Fruit fly (Drosophila melanogaster): ENCODE results near the gene CG13305.

CG13305 gene

DNA sequence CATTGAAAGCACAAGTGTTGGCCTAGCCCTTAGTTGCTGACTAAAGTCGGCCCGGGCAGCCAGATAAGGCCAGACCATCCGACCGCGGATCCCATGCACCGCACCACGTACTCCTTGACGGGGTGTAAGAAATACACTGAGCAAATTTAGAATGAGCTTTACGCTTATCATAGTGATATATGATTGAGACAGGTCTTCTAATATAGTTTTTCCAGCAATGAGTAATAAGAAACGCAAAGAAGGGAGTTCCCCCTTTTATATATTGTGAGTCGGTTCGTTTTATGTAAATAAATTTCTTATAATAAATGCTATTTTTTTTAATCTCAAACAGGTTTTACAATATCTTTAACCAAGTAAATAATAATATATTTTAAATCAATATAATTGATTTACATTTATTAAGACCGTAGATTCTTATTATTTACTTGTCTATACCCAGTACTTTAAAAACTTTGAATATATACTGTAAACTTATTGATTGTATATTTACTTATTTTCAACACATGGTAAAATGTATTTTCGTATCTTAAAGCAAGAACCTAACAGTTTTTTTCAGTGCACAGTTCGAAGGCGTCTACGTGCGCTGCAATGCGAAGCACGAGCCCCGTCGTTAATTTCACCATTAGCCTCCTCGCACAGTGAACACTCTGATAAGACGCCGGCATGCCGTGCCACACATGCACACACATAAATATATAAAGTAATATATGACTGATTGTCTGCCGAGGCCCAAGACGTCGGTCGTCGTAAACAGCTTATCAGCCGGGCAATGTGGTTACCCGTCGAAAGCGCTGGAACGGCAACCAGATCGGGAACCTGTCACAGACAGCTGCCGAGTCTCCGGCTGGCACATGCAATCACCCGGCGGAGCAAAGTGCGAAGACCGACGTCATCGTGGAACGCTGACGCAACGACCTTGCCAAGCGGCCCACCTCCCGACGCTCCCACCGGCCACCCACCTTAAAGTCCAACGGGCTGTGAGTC lies 45.6 kb upstream of the CG13305 start:
- TF ChIP-seq eve (GFP tag; optimal IDR thresholded peaks at IDR 0.05), result no peak
- TF ChIP-seq CG4730 (GFP tag; IDR thresholded peaks at IDR 0.05), result no peak
- TF ChIP-seq CG14667 (GFP tag; IDR thresholded peaks at IDR 0.05), result no peak
- TF ChIP-seq CG2202 (tag; optimal IDR thresholded peaks at IDR 0.05), result no peak
- no peak for TF ChIP-seq tna (GFP tag; IDR thresholded peaks at IDR 0.05; ENCODE audit: partially characterized antibody)
- TF ChIP-seq nerfin-1 (tag; optimal IDR thresholded peaks at IDR 0.05), result peak; percentile 18
- TF ChIP-seq MESR4 (GFP tag; optimal IDR thresholded peaks at IDR 0.05), result no peak
- no peak for TF ChIP-seq Dfd (GFP tag; optimal IDR thresholded peaks at IDR 0.05)
- no peak for TF ChIP-seq ro (GFP tag; IDR thresholded peaks at IDR 0.05)
- no peak for TF ChIP-seq tx (GFP tag; optimal IDR thresholded peaks at IDR 0.05)
- peak; percentile 65; the same call in 1 of the 2 replicates for TF ChIP-seq CG31441 (GFP tag; IDR thresholded peaks at IDR 0.05)
- peak; percentile 4 to 15 for TF ChIP-seq bsh (GFP tag; optimal IDR thresholded peaks at IDR 0.05)
- TF ChIP-seq Ssrp (tag; optimal IDR thresholded peaks at IDR 0.05), result peak; percentile 62
- no peak for TF ChIP-seq kah (GFP tag; optimal IDR thresholded peaks at IDR 0.05)
- TF ChIP-seq ems (GFP tag; optimal IDR thresholded peaks at IDR 0.05), result no peak
- peak; percentile 10 for TF ChIP-seq CG6854 (GFP tag; optimal IDR thresholded peaks at IDR 0.05)
- TF ChIP-seq CG33213 (GFP tag; optimal IDR thresholded peaks at IDR 0.05), result no peak
- TF ChIP-seq jigr1 (GFP tag; IDR thresholded peaks at IDR 0.05), result no peak
- no peak for TF ChIP-seq CG17912 (GFP tag; optimal IDR thresholded peaks at IDR 0.05)
- TF ChIP-seq HLH3B (GFP tag; IDR thresholded peaks at IDR 0.05), result peak; percentile 8; the same call in 1 of the 2 replicates
- peak in 1 of 2 experiments; percentile 92 for TF ChIP-seq Pdp1 (GFP tag; optimal IDR thresholded peaks at IDR 0.05)
- peak; percentile 50; the same call in 1 of the 2 replicates for TF ChIP-seq bbx (GFP tag; IDR thresholded peaks at IDR 0.05; ENCODE audit: partially characterized antibody)
- TF ChIP-seq Dref (GFP tag; IDR thresholded peaks at IDR 0.05), result no peak
- no peak for TF ChIP-seq Camta (GFP tag; optimal IDR thresholded peaks at IDR 0.05)
- no peak for TF ChIP-seq corto (GFP tag; optimal IDR thresholded peaks at IDR 0.05)
- peak; percentile 17; the same call in 1 of the 2 replicates for TF ChIP-seq CG17328 (GFP tag; IDR thresholded peaks at IDR 0.05)
- TF ChIP-seq CG4360 (GFP tag; IDR thresholded peaks at IDR 0.05), result no peak
- peak; percentile 65 for TF ChIP-seq PHDP (tag; optimal IDR thresholded peaks at IDR 0.05)
- no peak for TF ChIP-seq Dll (GFP tag; IDR thresholded peaks at IDR 0.05; ENCODE audit: partially characterized antibody)
- TF ChIP-seq CG6272 (GFP tag; IDR thresholded peaks at IDR 0.05), result peak; percentile 44; the same call in 1 of the 2 replicates
- TF ChIP-seq BEAF-32 (GFP tag; optimal IDR thresholded peaks at IDR 0.05), result no peak
- TF ChIP-seq trh (GFP tag; optimal IDR thresholded peaks at IDR 0.05), result no peak
- no peak for TF ChIP-seq prd (optimal IDR thresholded peaks at IDR 0.05)
- peak; percentile 45; the same call in 1 of the 3 replicates for TF ChIP-seq prd (GFP tag; IDR thresholded peaks at IDR 0.05)
- peak in 1 of 3 experiments; percentile 71 for TF ChIP-seq lola (GFP tag; optimal IDR thresholded peaks at IDR 0.05)
- TF ChIP-seq Mes4 (GFP tag; optimal IDR thresholded peaks at IDR 0.05), result no peak
- TF ChIP-seq Med (GFP tag), result peak; percentile 91
- TF ChIP-seq Neu2 (GFP tag; optimal IDR thresholded peaks at IDR 0.05; ENCODE audit: borderline replicate concordance), result no peak
- TF ChIP-seq gsb-n (tag; optimal IDR thresholded peaks at IDR 0.05), result no peak
- TF ChIP-seq CG18262 (tag; optimal IDR thresholded peaks at IDR 0.05), result peak; percentile 84
- TF ChIP-seq zen (tag; optimal IDR thresholded peaks at IDR 0.05), result no peak
- TF ChIP-seq wek (GFP tag; optimal IDR thresholded peaks at IDR 0.05), result no peak
- 0 out of 3 replicates have a peak, but pooled peaks have one; percentile 8 for TF ChIP-seq Aef1 (GFP tag; IDR thresholded peaks at IDR 0.05)
- peak; percentile 44 for TF ChIP-seq CG12155 (GFP tag; optimal IDR thresholded peaks at IDR 0.05)
- TF ChIP-seq CG11504 (tag; optimal IDR thresholded peaks at IDR 0.05), result peak; percentile 78
- no peak for TF ChIP-seq trem (tag; optimal IDR thresholded peaks at IDR 0.05)
- TF ChIP-seq dmrt99B (tag; optimal IDR thresholded peaks at IDR 0.05), result peak; percentile 67
